Worm (Caenorhabditis elegans): Measurements from ENCODE around the gene pat-4.

ce11 chrIII:114603-115002 is 20.0 kb upstream of the pat-4 start, which contains the start of gene C29F9.6:
- no peak for TF ChIP-seq cog-1 (tag; optimal IDR thresholded peaks at IDR 0.05)
- TF ChIP-seq klf-2 (GFP tag; conservative IDR thresholded peaks at IDR 0.05), result no peak
- no peak for TF ChIP-seq T22C8.4 (GFP tag; IDR thresholded peaks at IDR 0.05)
- no peak for TF ChIP-seq flt-1 (GFP tag; IDR thresholded peaks at IDR 0.05)
- TF ChIP-seq tab-1 (GFP tag; IDR thresholded peaks at IDR 0.05), result no peak
- TF ChIP-seq ztf-29 (GFP tag; IDR thresholded peaks at IDR 0.05), result no peak
- no peak for TF ChIP-seq med-1 (GFP tag; optimal IDR thresholded peaks at IDR 0.05; ENCODE audit: insufficient read depth)
- no peak for TF ChIP-seq ztf-23 (GFP tag; IDR thresholded peaks at IDR 0.05)
- TF ChIP-seq ref-1 (GFP tag; conservative IDR thresholded peaks at IDR 0.05), result no peak

Measured in whole organism, midembryonic.